Worm (Caenorhabditis elegans) whole organism, L2 larva: ENCODE data around the gene W02H5.2.

Experiments used
- C34F6.9 ChIP-seq: fragments of 150-350 bp; optimal IDR thresholded peaks from 2 replicates; lab custom pipeline; 2014; ENCODE audit warnings: missing biosample characterization, missing genetic modification characterization
- ZK546.5 ChIP-seq: sonication (generic microtip); optimal IDR thresholded peaks from 2 replicates; lab custom pipeline; 2017; ENCODE audit warnings: missing biosample characterization, missing genetic modification characterization
- alr-1 ChIP-seq: fragments of 150-350 bp; optimal IDR thresholded peaks from 2 replicates; lab custom pipeline; 2014; ENCODE audit warnings: missing biosample characterization, missing genetic modification characterization
- egl-27 ChIP-seq: sonication (generic microtip); optimal IDR thresholded peaks from 3 replicates; lab custom pipeline; 2017; ENCODE audit warnings: missing biosample characterization, missing genetic modification reagents, missing genetic modification characterization
- nhr-11 ChIP-seq: fragments of 150-350 bp; optimal IDR thresholded peaks from 2 replicates; lab custom pipeline; 2014; ENCODE audit warnings: missing biosample characterization, missing genetic modification characterization
- nhr-77 ChIP-seq: fragments of 150-350 bp; optimal IDR thresholded peaks from 2 replicates; lab custom pipeline; 2014; ENCODE audit warnings: missing biosample characterization, missing genetic modification characterization
- unc-55 ChIP-seq: fragments of 150-350 bp; sonication (generic microtip); optimal IDR thresholded peaks from 3 replicates; lab custom pipeline; 2014; ENCODE audit warnings: missing biosample characterization, missing genetic modification reagents, missing genetic modification characterization
- unc-62 ChIP-seq: fragments of 150-350 bp; optimal IDR thresholded peaks from 2 replicates; lab custom pipeline; 2014; ENCODE audit warnings: missing biosample characterization, missing genetic modification reagents, missing genetic modification characterization

DNA sequence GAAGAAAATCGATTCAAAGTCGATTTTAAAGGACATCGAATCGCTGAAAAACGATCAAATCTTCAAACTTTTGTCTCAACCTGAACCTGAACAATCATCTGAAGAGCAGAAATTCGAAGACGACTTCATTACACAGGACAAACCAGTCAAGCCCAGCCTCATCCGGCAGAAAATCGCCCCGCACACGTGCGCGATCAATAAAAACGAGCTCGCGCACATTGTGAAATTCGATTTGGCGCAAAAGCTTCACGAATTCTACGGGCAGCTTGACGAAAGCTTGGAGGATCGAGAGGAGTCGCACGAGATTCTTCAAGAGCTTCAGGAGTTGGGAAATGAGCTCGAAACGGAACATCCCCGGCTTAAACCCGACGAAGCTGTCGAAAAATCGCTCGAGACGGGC, at the start of gene W02H5.2:
- TF ChIP-seq nhr-77 (tag; lab: Kevin White, UChicago) (no peak), nhr-11 (tag; lab: Kevin White, UChicago) (no peak), unc-55 (no peak), C34F6.9 (no peak), unc-62 (no peak), ZK546.5 (tag; lab: Kevin White, UChicago) (no peak), alr-1 (no peak), egl-27 (tag; lab: Kevin White, UChicago) (no peak)
